Worm (Caenorhabditis elegans) whole organism, L1 larva: ENCODE measurements around the gene W04G3.5.

Source experiments
- ceh-63 ChIP-seq: fragments of 200-800 bp; sonication (Bioruptor generic); optimal IDR thresholded peaks from 2 replicates; lab custom pipeline; 2018; ENCODE audit warnings: mild to moderate bottlenecking, missing genetic modification characterization, missing compliant biosample characterization
- ceh-82 ChIP-seq, 3 experiments: fragments of 150-350 bp in 1 of 3; sonication (generic microtip) in 2 of 3; optimal IDR thresholded peaks; 2 replicates each; lab custom pipeline; 2014 to 2017; ENCODE audit warnings: missing biosample characterization in 3 of 3, missing genetic modification characterization in 3 of 3
- ceh-90 ChIP-seq: sonication (generic microtip); optimal IDR thresholded peaks from 2 replicates; lab custom pipeline; 2016; ENCODE audit warnings: missing genetic modification characterization, missing compliant biosample characterization
- elt-2 ChIP-seq: sonication (generic microtip); optimal IDR thresholded peaks from 2 replicates; lab custom pipeline; 2016; ENCODE audit warnings: missing genetic modification characterization, mild to moderate bottlenecking, inconsistent platforms, missing compliant biosample characterization, missing genetic modification reagents
- irx-1 ChIP-seq: sonication (generic microtip); optimal IDR thresholded peaks from 2 replicates; lab custom pipeline; 2016; ENCODE audit warnings: missing genetic modification characterization, missing compliant biosample characterization
- lin-13 ChIP-seq: fragments of 150-350 bp; optimal IDR thresholded peaks from 2 replicates; lab custom pipeline; 2014; ENCODE audit warnings: missing biosample characterization, missing genetic modification reagents, missing genetic modification characterization
- mdl-1 ChIP-seq, 2 experiments: fragments of 150-350 bp; optimal IDR thresholded peaks; 2 replicates each; lab custom pipeline; 2014 to 2017; ENCODE audit warnings: missing biosample characterization in 2 of 2, missing genetic modification characterization in 2 of 2, inconsistent platforms in 1 of 2
- nhr-19 ChIP-seq: fragments of 200-800 bp; sonication (Bioruptor generic); conservative IDR thresholded peaks from 2 replicates; pipeline ENCODE4 v1.3.6; 2022; ENCODE audit warnings: missing genetic modification characterization, missing compliant biosample characterization
- sptf-1 ChIP-seq: fragments of 150-350 bp; optimal IDR thresholded peaks from 2 replicates; lab custom pipeline; 2014; ENCODE audit warnings: missing biosample characterization, missing genetic modification characterization
- unc-62 ChIP-seq: fragments of 150-350 bp; optimal IDR thresholded peaks from 2 replicates; lab custom pipeline; 2014; ENCODE audit warnings: missing biosample characterization, missing genetic modification reagents, missing genetic modification characterization

DNA sequence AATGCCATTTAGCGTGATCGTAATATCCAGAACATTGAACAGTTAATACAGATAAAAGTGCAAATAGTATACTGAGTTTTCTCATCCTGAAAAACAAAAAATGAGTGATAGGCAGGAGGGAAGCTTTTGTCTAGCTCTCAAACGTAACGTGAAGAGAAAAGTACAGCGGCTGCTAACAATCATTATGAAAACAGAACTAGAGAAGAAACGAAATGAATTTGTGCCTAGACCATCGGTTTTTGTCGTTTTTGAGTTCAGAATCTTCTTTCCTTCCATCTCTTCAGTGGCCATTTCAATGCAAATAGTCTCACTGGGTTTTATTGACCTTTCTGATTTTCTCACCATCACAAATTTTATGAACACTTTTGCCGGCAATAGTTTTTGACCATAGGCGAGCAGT, 11.7 kb downstream of the W04G3.5 start, which contains the start of gene W04G3.7:
- TF ChIP-seq irx-1 (tag; lab: Kevin White, UChicago) (no peak), unc-62 (no peak), ceh-82 (tag; optimal IDR thresholded peaks at IDR 0.05; lab: Kevin White, UChicago) (no peak), elt-2 (tag; lab: Kevin White, UChicago) (no peak), mdl-1 (tag; optimal IDR thresholded peaks at IDR 0.05; lab: Kevin White, UChicago) (no peak), ceh-90 (tag; lab: Kevin White, UChicago) (no peak), ceh-63 (GFP tag; lab: Kevin White, UChicago) (no peak), sptf-1 (tag; lab: Kevin White, UChicago) (no peak), nhr-19 (GFP tag; lab: Robert Waterston, UW) (no peak), lin-13 (GFP tag; lab: Kevin White, UChicago) (no peak)
